Worm (Caenorhabditis elegans) whole organism, L4 larva: ENCODE data around the gene C49G7.10.

Source experiments
- ceh-82 ChIP-seq: sonication (generic microtip); optimal IDR thresholded peaks from 2 replicates; lab custom pipeline; 2017; ENCODE audit warnings: missing biosample characterization, missing genetic modification characterization
- dmd-9 ChIP-seq: fragments of 200-800 bp; sonication (Bioruptor generic); IDR thresholded peaks from 2 replicates; pipeline ENCODE4 v1.3.6; 2022; ENCODE audit warnings: missing genetic modification reagents, missing genetic modification characterization, missing compliant biosample characterization
- fos-1 ChIP-seq: fragments of 150-350 bp; optimal IDR thresholded peaks from 2 replicates; lab custom pipeline; 2014; ENCODE audit warnings: missing biosample characterization, missing genetic modification characterization
- hmg-1.1 ChIP-seq: fragments of 200-800 bp; sonication (Bioruptor generic); IDR thresholded peaks from 2 replicates; pipeline ENCODE4 v1.3.6; 2022; ENCODE audit warnings: missing genetic modification reagents, missing genetic modification characterization, missing compliant biosample characterization
- lin-29 ChIP-seq: fragments of 200-800 bp; sonication (Bioruptor generic); IDR thresholded peaks from 2 replicates; pipeline ENCODE4 v1.3.6; 2022; ENCODE audit warnings: missing genetic modification reagents, missing genetic modification characterization, missing compliant biosample characterization
- lsy-2 ChIP-seq, 2 experiments: fragments of 150-350 bp in 1 of 2; sonication (generic microtip) in 1 of 2; optimal IDR thresholded peaks; 2 replicates each; lab custom pipeline; 2014 to 2017; ENCODE audit warnings: missing biosample characterization in 2 of 2, missing genetic modification characterization in 2 of 2
- mdl-1 ChIP-seq, 2 experiments: fragments of 150-350 bp in 1 of 2; sonication (generic microtip) in 1 of 2; optimal IDR thresholded peaks; 2 replicates each; lab custom pipeline; 2014 to 2017; ENCODE audit warnings: missing biosample characterization in 2 of 2, missing genetic modification characterization in 2 of 2
- unc-39 ChIP-seq: sonication (generic microtip); optimal IDR thresholded peaks from 2 replicates; lab custom pipeline; 2017; ENCODE audit warnings: missing biosample characterization, missing genetic modification characterization
- unc-62 ChIP-seq, 3 experiments: fragments of 150-350 bp in 1 of 3; sonication (generic microtip); optimal IDR thresholded peaks in 2 of 3; peaks in 1 of 3; 1 replicate in 1 of 3; 2 replicates in 2 of 3; lab custom pipeline; 2014 to 2017; ENCODE audit warnings: missing biosample characterization in 3 of 3, missing genetic modification characterization in 3 of 3, missing genetic modification reagents in 3 of 3, missing genotype in 1 of 3

- no peak for TF ChIP-seq ceh-82 (tag; lab: Kevin White, UChicago)
- TF ChIP-seq dmd-9, result no peak
- no peak for TF ChIP-seq fos-1 (tag; lab: Kevin White, UChicago)
- no peak for TF ChIP-seq unc-39 (tag; lab: Kevin White, UChicago)
- TF ChIP-seq mdl-1 (tag; optimal IDR thresholded peaks at IDR 0.05; lab: Kevin White, UChicago), result no peak
- TF ChIP-seq hmg-1.1 (GFP tag; lab: Robert Waterston, UW), result no peak
- no peak for TF ChIP-seq lsy-2 (tag; optimal IDR thresholded peaks at IDR 0.05; lab: Kevin White, UChicago)
- no peak for TF ChIP-seq unc-62 (GFP tag; optimal IDR thresholded peaks at IDR 0.05 in 1 of 2; lab: Kevin White, UChicago)
- no peak for TF ChIP-seq unc-62 (tag; optimal IDR thresholded peaks at IDR 0.05; lab: Kevin White, UChicago)
- no peak for TF ChIP-seq lin-29
Measured at ce11 chrV:4073455-4073854, 31.6 kb upstream of the C49G7.10 start, which contains the start of gene otpl-2.
